Worm (Caenorhabditis elegans) whole organism, L3 larva: ENCODE results near the gene ZK757.1.

ENCODE experiments used
- ama-1 ChIP-seq: fragments of 150-350 bp; optimal IDR thresholded peaks from 2 replicates; lab custom pipeline; 2018
- ceh-82 ChIP-seq: fragments of 150-350 bp; optimal IDR thresholded peaks from 2 replicates; lab custom pipeline; 2014; ENCODE audit warnings: missing biosample characterization, missing genetic modification characterization
- elt-2 ChIP-seq: sonication (generic microtip); optimal IDR thresholded peaks from 2 replicates; lab custom pipeline; 2016; ENCODE audit warnings: missing genetic modification reagents, mild to moderate bottlenecking, missing genetic modification characterization, missing compliant biosample characterization
- jun-1 ChIP-seq: fragments of 150-350 bp; optimal IDR thresholded peaks from 2 replicates; lab custom pipeline; 2014; ENCODE audit warnings: missing biosample characterization, missing genetic modification reagents, missing genetic modification characterization
- nfya-1 ChIP-seq: sonication (generic microtip); optimal IDR thresholded peaks from 2 replicates; lab custom pipeline; 2017; ENCODE audit warnings: missing genetic modification characterization, mild to moderate bottlenecking, missing compliant biosample characterization, antibody characterized with exemption, moderate library complexity; ENCODE audit not compliant: insufficient read depth
- nhr-11 ChIP-seq: fragments of 150-350 bp; optimal IDR thresholded peaks from 2 replicates; lab custom pipeline; 2014; ENCODE audit warnings: missing biosample characterization, missing genetic modification characterization
- nhr-237 ChIP-seq: fragments of 150-350 bp; optimal IDR thresholded peaks from 2 replicates; lab custom pipeline; 2014; ENCODE audit warnings: missing biosample characterization, missing genetic modification characterization
- nhr-25 ChIP-seq: sonication (generic microtip); optimal IDR thresholded peaks from 2 replicates; lab custom pipeline; 2017; ENCODE audit warnings: missing biosample characterization, missing genetic modification characterization
- nhr-77 ChIP-seq: fragments of 150-350 bp; optimal IDR thresholded peaks from 2 replicates; lab custom pipeline; 2014; ENCODE audit warnings: missing biosample characterization, missing genetic modification characterization
- pqm-1 ChIP-seq: fragments of 150-350 bp; optimal IDR thresholded peaks from 2 replicates; lab custom pipeline; 2017; ENCODE audit warnings: missing biosample characterization, missing genetic modification characterization, inconsistent platforms
- sea-2 ChIP-seq: fragments of 150-350 bp; sonication (generic microtip); optimal IDR thresholded peaks from 4 replicates; lab custom pipeline; 2014; ENCODE audit warnings: missing biosample characterization, missing genetic modification reagents, missing genetic modification characterization
- unc-62 ChIP-seq: fragments of 150-350 bp; sonication (generic microtip); optimal IDR thresholded peaks from 4 replicates; lab custom pipeline; 2014; ENCODE audit warnings: missing biosample characterization, missing genetic modification reagents, missing genetic modification characterization
- zag-1 ChIP-seq: fragments of 150-350 bp; optimal IDR thresholded peaks from 2 replicates; lab custom pipeline; 2014; ENCODE audit warnings: missing biosample characterization, missing genetic modification characterization
- ztf-11 ChIP-seq: fragments of 150-350 bp; optimal IDR thresholded peaks from 2 replicates; lab custom pipeline; 2014; ENCODE audit warnings: missing biosample characterization, missing genetic modification characterization

- no peak for TF ChIP-seq nhr-77 (tag; lab: Kevin White, UChicago)
- TF ChIP-seq nfya-1 (tag; lab: Kevin White, UChicago) = no peak
- no peak for TF ChIP-seq nhr-237
- no peak for TF ChIP-seq zag-1 (tag; lab: Kevin White, UChicago)
- no peak for TF ChIP-seq ceh-82
- TF ChIP-seq elt-2 = peak; percentile 21
- TF ChIP-seq sea-2 (GFP tag; lab: Kevin White, UChicago) = no peak
- no peak for TF ChIP-seq ama-1 (lab: Kevin White, UChicago)
- no peak for TF ChIP-seq nhr-25 (tag; lab: Kevin White, UChicago)
- TF ChIP-seq nhr-11 = no peak
- no peak for TF ChIP-seq jun-1 (tag; lab: Kevin White, UChicago)
- peak; percentile 49 for TF ChIP-seq pqm-1 (tag; lab: Kevin White, UChicago)
- TF ChIP-seq unc-62 = no peak
- no peak for TF ChIP-seq ztf-11 (tag; lab: Kevin White, UChicago)
These were observed 20.1 kb downstream of the ZK757.1 start for ce11 chrIII:9850877-9851276.
